Worm (Caenorhabditis elegans) whole organism, early embryonic: ENCODE results near the gene F23B12.1.

Experiments
- B0310.2 ChIP-seq: sonication (generic microtip); optimal IDR thresholded peaks from 2 replicates; lab custom pipeline; 2016; ENCODE audit warnings: mild to moderate bottlenecking, missing genetic modification characterization, missing compliant biosample characterization
- F13C5.2 ChIP-seq: sonication (generic microtip); optimal IDR thresholded peaks from 2 replicates; lab custom pipeline; 2017; ENCODE audit warnings: mild to moderate bottlenecking, missing genetic modification characterization, inconsistent platforms, missing compliant biosample characterization
- ama-1 ChIP-seq: fragments of 150-350 bp; optimal IDR thresholded peaks from 2 replicates; lab custom pipeline; 2014
- ets-7 ChIP-seq: sonication (generic microtip); optimal IDR thresholded peaks from 2 replicates; lab custom pipeline; 2016; ENCODE audit warnings: missing genotype, missing genetic modification characterization, missing compliant biosample characterization
- flt-1 ChIP-seq: fragments of 200-800 bp; sonication (Bioruptor generic); IDR thresholded peaks from 2 replicates; pipeline ENCODE4 v1.3.6; 2022; ENCODE audit warnings: missing genetic modification characterization, missing compliant biosample characterization
- hmbx-1 ChIP-seq: sonication (generic microtip); optimal IDR thresholded peaks from 2 replicates; lab custom pipeline; 2016; ENCODE audit warnings: mild to moderate bottlenecking, missing genetic modification characterization, missing compliant biosample characterization
- hmg-4 ChIP-seq: fragments of 200-800 bp; sonication (Bioruptor generic); optimal IDR thresholded peaks from 2 replicates; lab custom pipeline; 2018; ENCODE audit warnings: mild to moderate bottlenecking, missing genetic modification characterization, missing compliant biosample characterization
- hnd-1 ChIP-seq: sonication (generic microtip); optimal IDR thresholded peaks from 2 replicates; lab custom pipeline; 2016; ENCODE audit warnings: missing genetic modification characterization, missing compliant biosample characterization
- sea-1 ChIP-seq: fragments of 200-800 bp; sonication (Bioruptor generic); conservative IDR thresholded peaks from 2 replicates; pipeline ENCODE4 v1.3.6; 2022; ENCODE audit warnings: missing genetic modification characterization, missing compliant biosample characterization
- tbx-11 ChIP-seq: fragments of 200-800 bp; sonication (Bioruptor generic); IDR thresholded peaks from 2 replicates; pipeline ENCODE4 v1.3.6; 2022; ENCODE audit warnings: missing genetic modification characterization, missing compliant biosample characterization
- tbx-37 ChIP-seq: fragments of 200-800 bp; sonication (Bioruptor generic); conservative IDR thresholded peaks from 2 replicates; pipeline ENCODE4 v1.3.6; 2022; ENCODE audit warnings: missing genetic modification reagents, missing genetic modification characterization, missing compliant biosample characterization
- tra-4 ChIP-seq: sonication (generic microtip); optimal IDR thresholded peaks from 2 replicates; lab custom pipeline; 2017; ENCODE audit warnings: missing genetic modification characterization, missing compliant biosample characterization

DNA sequence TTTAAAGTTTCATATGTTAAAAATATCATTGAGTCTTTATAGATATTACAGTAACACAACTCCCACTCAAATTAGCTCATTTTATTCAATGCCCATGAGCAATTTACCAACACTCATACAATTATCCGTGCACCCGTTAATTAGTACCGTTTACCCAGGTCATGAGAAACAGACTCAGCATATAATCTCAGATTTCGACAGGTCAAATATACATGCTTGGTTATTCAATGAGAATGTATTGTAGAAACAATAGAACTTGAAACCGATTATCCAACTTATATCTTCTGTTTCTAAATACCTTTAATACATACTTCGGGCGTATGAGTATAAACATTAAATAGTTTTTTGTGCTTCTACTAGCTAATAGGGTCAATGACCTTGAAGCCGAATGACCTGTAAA is 7.2 kb downstream of the F23B12.1 start:
- TF ChIP-seq ama-1 (lab: Kevin White, UChicago) (no peak), tra-4 (tag; lab: Kevin White, UChicago) (no peak), tbx-11 (no peak), B0310.2 (tag; lab: Kevin White, UChicago) (no peak), hmg-4 (GFP tag; lab: Kevin White, UChicago) (no peak), hnd-1 (tag; lab: Kevin White, UChicago) (no peak), flt-1 (GFP tag; lab: Robert Waterston, UW) (no peak), ets-7 (no peak), hmbx-1 (no peak), tbx-37 (GFP tag; lab: Robert Waterston, UW) (no peak), sea-1 (GFP tag; lab: Robert Waterston, UW) (no peak), F13C5.2 (tag; lab: Kevin White, UChicago) (no peak)
